Fruit fly (Drosophila melanogaster) Kc167 (cell line): ENCODE measurements around the gene SCCRO.

ENCODE experiments used
- Myc ChIP-seq: fragments of >200 bp; optimal IDR thresholded peaks from 2 replicates; lab custom pipeline; 2017; ENCODE audit warnings: missing external identifiers
- Sin3A ChIP-seq: fragments of >200 bp; optimal IDR thresholded peaks from 2 replicates; lab custom pipeline; 2018; ENCODE audit warnings: missing external identifiers
- h ChIP-seq: fragments of >200 bp; optimal IDR thresholded peaks from 3 replicates; lab custom pipeline; 2018; ENCODE audit warnings: missing external identifiers
- insv ChIP-seq: fragments of >200 bp; optimal IDR thresholded peaks from 3 replicates; lab custom pipeline; 2018; ENCODE audit warnings: missing external identifiers
- psq ChIP-seq: fragments of >200 bp; optimal IDR thresholded peaks from 2 replicates; lab custom pipeline; 2017; ENCODE audit warnings: missing external identifiers
- ttk ChIP-seq: sonication (Bioruptor generic); optimal IDR thresholded peaks from 2 replicates; lab custom pipeline; 2017; ENCODE audit warnings: missing external identifiers

Gene SCCRO

DNA sequence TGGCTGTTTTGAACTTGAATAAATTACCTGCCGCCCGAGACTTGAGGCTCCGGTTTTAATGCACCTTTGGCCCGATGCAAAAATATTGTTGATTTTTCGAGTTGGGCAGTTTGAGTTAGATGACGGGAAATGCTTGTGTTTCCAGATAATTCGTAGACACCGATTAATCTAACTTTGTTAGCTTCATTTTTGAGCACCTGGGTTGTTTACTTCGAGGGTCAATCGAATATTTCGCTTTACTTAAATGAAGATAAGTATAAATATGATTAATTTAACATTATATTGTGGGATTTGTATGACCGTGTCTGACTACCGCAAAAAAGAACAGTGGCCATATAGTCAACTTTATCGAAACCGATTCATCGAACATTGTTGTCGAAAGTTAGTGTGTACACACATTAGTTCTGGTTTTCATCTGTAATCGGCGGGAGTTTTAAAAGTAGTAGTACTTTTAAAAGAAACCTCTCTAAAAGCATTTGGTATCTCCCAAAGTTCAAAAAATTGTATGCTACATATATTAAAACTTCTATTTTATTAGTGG lies 39.4 kb upstream of the SCCRO start, which contains the start of gene CG7945:
Gene CG7945, minus strand, starts transcription at position 332 of the 541 bp plus-strand sequence.
- TF ChIP-seq Myc (lab: Kevin White, UChicago), result no peak
- TF ChIP-seq h (lab: Kevin White, UChicago), result no peak
- TF ChIP-seq psq, result no peak
- TF ChIP-seq ttk, result no peak
- TF ChIP-seq insv (lab: Kevin White, UChicago), result no peak
- TF ChIP-seq Sin3A (lab: Kevin White, UChicago), result no peak

DNA sequence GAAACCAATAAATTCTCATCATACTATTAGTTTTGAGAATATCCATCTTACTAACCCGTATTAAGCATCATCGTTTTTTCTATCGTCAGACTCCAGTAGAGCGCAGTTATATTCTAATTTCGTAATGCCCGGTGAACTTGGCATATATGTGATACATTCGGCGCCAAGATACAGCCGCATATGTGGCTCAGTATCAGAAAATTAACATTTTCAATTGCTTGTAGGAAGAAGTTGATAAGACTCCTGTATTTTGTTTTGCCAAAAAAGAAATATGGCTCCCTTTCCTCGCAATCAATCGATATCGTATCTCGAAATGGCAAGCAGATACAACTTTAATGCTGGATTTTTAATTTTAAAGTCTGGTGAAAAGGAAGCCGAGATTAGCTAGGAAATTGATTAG lies 38.1 kb upstream of the SCCRO start, which contains the start of gene CG33986:
Gene CG33986, minus strand, starts transcription at position 101 of the 400 bp plus-strand sequence.
- TF ChIP-seq psq (no peak), insv (lab: Kevin White, UChicago) (no peak), ttk (no peak), Sin3A (lab: Kevin White, UChicago) (no peak), h (lab: Kevin White, UChicago) (no peak), Myc (lab: Kevin White, UChicago) (no peak)

DNA sequence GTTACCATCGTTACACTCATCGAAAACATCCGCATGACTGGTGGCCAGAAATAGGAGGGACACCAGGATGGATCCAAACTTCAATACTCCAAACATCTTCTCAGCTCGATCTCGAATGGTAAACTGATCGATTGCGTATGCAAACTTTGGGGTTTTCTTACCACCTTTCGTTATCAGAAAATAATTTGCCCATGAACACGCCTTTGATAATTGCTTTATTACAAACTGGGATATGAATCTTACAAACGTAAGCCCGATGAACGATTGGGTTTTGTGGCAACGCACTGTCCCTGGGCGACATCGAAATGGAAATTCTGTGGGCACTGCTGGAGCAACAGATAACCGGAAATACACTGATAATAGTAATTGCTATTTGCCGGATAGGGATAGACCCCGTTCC lies 36.5 kb upstream of the SCCRO start, which contains the start of gene CG33985:
Gene CG33985, minus strand, starts transcription at position 101 of the 400 bp plus-strand sequence.
- TF ChIP-seq insv (lab: Kevin White, UChicago), result no peak
- no peak for TF ChIP-seq psq

DNA sequence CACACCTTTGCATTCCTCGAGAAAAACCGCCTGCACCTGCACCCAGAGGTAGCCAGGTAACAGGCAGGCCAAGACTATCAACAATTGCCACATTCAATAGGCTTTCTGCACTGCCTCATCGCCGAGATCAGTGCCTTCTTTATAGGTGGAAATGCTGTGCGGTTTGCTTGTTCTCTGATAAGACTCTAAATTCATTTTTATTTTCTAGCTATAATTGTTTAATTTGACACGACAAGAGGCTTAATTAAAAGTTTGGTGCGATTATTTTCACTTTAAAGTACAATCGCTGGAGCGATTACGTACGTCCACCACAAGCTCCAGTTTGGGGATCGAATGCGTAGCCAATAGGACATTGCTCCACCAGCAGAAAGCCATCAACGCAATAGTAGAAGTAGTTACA lies 35.8 kb upstream of the SCCRO start, which contains the start of gene CG42729:
Gene CG42729, minus strand, starts transcription at position 101 of the 400 bp plus-strand sequence.
- no peak for TF ChIP-seq insv (lab: Kevin White, UChicago)

DNA sequence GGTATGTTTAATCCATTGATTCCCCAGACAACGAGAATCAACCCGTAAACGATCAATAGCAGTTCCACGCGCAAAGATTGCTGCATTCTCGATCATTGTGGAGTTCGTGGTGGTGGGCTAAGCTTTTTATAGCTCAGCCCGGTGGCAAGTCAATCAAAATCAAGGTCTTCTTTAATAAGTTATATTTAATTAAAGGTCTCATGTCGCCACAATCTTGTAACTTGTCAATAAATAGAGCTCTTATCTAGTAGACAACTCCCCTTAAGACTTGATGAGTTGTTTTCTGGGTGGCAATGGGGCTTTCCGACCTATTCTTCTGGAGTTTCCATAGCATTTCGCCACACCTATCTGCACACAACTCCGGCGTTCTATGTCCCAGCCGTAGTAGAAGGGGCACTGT lies 35.1 kb upstream of the SCCRO start, which contains the start of gene CG42728:
Gene CG42728, minus strand, starts transcription at position 101 of the 400 bp plus-strand sequence.
- TF ChIP-seq Myc (lab: Kevin White, UChicago), result no peak
- no peak for TF ChIP-seq Sin3A (lab: Kevin White, UChicago)
- TF ChIP-seq ttk, result no peak
- TF ChIP-seq psq, result no peak
- no peak for TF ChIP-seq h (lab: Kevin White, UChicago)
- TF ChIP-seq insv (lab: Kevin White, UChicago), result no peak

DNA sequence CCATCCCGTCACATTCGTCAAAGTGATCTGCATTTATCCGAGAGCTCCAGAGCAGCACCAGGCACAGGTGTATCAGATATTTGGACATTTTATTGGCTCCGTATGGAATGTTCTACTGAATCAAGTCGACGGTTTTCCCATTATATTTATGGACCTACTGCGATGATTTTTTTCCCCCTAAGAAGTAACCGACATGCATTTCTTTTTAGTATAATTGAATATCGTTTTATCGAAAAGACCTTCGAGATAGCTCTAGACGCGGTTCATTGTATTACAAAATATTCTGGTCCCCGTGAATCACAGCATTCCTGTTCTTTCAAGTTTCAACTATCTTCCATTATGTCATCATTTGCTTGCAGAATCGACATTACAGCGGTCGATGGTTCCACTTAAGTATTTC lies 34.1 kb upstream of the SCCRO start, which contains the start of gene obst-H:
Gene obst-H, minus strand, starts transcription at position 101 of the 400 bp plus-strand sequence.
- no peak for TF ChIP-seq psq
- TF ChIP-seq insv (lab: Kevin White, UChicago), result no peak
- no peak for TF ChIP-seq h (lab: Kevin White, UChicago)
- TF ChIP-seq ttk, result no peak
- no peak for TF ChIP-seq Myc (lab: Kevin White, UChicago)
- no peak for TF ChIP-seq Sin3A (lab: Kevin White, UChicago)

DNA sequence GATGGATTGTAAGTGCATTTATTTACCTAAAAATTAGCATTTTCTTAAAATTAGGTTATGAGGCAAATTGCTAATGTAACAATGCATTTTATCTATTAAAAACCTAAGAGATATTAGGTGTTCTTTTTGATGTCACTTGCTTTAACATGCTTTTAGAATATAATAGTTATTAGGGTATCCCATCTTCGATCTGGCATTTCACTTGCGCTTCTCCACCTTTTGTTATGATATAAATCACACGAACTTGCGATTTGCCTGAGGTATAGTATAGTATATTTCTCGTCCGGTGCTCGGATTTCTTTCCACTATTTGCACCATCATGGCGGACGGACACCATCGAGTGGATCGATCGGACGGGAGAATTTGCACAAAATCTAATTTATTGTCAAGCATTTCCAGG lies 33.2 kb upstream of the SCCRO start:
- no peak for TF ChIP-seq insv (lab: Kevin White, UChicago)
- no peak for TF ChIP-seq ttk
- TF ChIP-seq h (lab: Kevin White, UChicago), result no peak
- no peak for TF ChIP-seq Sin3A (lab: Kevin White, UChicago)
- no peak for TF ChIP-seq Myc (lab: Kevin White, UChicago)
- TF ChIP-seq psq, result no peak

DNA sequence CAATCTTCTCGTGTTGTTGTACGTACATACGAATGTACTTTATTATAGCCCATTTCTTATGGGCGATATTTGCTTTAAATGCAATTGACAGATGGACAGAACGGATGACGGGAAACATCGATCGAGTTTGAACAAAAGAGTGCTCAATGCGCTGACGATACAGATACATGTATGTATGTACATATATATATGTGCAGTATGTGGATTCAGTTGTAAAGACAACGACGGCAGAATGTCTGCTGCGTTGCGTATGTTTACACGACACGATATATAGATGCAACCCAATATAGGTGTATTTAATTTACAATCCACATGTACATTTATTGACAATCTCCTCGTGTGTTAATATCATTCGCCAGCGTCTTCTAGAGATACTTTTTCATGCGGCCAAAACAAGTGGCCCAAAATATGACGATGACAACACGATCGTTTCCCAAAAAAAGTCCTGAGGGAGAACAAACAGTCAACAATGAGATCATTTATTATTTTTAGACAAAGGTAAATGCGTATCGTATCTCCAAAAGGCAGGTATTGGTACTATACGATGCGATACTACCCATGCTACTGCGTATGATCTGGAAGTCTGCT lies 32.5 kb upstream of the SCCRO start:
- TF ChIP-seq h (lab: Kevin White, UChicago) (no peak), Sin3A (lab: Kevin White, UChicago) (no peak), ttk (no peak), psq (no peak), Myc (lab: Kevin White, UChicago) (no peak), insv (lab: Kevin White, UChicago) (no peak)

DNA sequence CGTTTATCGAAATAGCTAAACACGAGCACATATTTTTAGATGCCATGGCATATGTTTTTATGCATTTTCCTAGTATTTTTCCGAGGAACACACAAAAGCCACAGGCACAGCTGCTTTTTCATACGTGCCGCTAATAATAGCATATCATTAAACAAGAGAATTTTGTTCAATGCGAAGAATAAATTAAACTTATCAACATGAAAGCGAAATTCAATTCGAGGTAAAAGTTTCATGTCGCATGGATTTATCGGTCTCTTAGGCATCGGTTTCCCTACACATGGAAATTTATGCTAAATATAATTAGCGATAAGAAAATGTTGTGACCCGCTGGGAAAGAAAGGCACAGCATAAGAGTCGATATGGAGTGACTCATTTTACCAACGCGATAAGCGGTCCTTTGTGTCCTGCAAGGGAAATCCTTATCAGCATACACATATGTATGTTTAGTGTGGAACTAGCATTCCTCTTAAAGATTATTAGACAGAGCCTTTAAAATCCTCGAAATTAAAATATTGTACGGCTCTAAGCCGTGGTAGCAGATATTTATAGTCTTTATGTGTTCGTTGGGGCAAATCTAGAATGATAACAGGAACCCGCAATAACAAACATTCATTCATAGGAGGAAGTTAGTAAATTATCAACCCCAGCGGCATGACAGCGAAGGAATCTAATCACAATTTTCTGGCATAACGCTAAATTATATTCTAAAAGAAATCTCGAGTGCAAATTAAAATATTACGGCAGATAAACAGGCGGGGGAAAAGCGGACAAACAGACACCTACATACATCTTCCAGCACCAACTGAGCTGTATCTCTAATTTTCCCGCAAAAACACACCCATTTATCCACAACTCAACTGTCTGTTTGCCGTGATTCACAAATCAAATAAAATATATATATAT lies 31.6 kb upstream of the SCCRO start, which contains the start of gene CG43248:
Gene CG43248, minus strand, starts transcription at position 51 of the 903 bp plus-strand sequence.
- TF ChIP-seq h (lab: Kevin White, UChicago), result no peak
- no peak for TF ChIP-seq insv (lab: Kevin White, UChicago)
- no peak for TF ChIP-seq Sin3A (lab: Kevin White, UChicago)
- no peak for TF ChIP-seq Myc (lab: Kevin White, UChicago)
- TF ChIP-seq ttk, result no peak
- TF ChIP-seq psq, result no peak

DNA sequence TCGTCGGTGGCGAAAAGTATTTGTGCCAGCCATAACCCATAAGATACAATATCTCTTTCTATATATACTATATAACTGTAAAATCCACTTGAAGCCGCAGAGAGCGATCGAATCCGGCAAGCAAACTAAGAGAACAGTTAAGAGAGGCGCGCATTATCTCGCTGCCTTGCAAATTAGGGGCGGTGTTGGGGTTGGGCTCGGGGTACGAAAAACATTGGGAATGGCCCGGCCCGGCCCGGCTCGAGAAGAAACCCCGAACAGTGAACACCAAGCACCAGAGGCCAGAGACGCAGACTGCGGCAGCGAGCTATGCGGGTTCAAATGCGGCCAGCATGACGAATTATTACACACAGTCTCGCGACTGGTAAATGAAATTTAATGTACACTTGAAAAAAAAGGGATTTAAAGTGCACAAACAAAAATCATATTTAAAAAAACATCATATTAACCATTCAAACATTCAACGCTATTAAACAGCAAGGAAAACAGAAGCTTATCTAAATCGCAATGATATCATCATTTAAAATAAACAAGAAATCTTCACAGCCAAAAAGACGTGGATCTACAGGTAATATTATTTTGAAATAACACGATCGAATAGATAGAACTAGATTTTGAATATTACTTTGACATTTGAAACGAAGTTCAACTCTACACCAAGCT lies 30.7 kb upstream of the SCCRO start:
- TF ChIP-seq Sin3A (lab: Kevin White, UChicago) (no peak), insv (lab: Kevin White, UChicago) (no peak), h (lab: Kevin White, UChicago) (no peak)

DNA sequence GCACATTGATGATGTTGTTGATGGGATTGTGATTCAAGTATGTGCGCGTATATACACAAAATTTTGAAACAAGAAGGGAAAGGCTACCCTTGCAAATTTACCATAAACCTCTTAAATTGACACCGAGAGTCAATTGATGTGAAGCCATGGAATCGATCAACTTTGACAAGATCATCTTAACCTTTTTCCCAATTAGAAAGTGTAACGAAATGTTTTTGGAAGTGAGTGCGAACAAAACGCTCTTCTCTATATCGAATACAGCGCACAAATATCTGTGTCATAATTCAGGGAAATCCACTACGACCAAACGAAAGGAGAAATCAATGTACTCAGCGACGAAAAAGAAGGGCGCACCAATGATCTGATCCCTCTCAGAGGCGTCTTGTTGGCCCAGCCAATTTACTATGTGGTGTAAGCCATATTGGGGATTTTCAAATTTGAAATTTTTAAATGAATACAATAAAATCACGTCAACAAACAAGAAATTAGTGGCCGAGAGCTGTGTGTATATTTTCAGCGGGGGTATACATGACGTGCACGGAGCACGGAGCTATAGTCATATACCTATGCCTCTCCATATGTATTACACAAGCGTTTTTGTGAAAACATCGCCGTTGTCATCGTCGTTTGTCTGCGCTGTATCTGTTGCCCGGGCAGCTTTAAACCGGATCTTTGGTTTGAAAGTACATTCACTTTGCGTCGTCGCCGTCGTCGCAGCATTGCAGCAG lies 29.7 kb upstream of the SCCRO start:
- TF ChIP-seq psq, result no peak
- no peak for TF ChIP-seq ttk
- no peak for TF ChIP-seq insv (lab: Kevin White, UChicago)
- no peak for TF ChIP-seq Sin3A (lab: Kevin White, UChicago)
- no peak for TF ChIP-seq h (lab: Kevin White, UChicago)
